Fruit fly (Drosophila melanogaster) whole organism: ENCODE measurements around the gene Mon1.

Source experiments
- CG8478 ChIP-seq: fragments of >200 bp; optimal IDR thresholded peaks from 2 replicates; lab custom pipeline; 2018; ENCODE audit warnings: inconsistent platforms
- Dll ChIP-seq: fragments of >200 bp; optimal IDR thresholded peaks from 2 replicates; lab custom pipeline; 2017
- EcR ChIP-seq, 2 experiments: fragments of >200 bp; optimal IDR thresholded peaks; 2 replicates each; lab custom pipeline; 2017; ENCODE audit warnings: missing biosample characterization in 2 of 2, missing genetic modification characterization in 2 of 2, missing genetic modification reagents in 2 of 2
- pan ChIP-seq: fragments of >200 bp; optimal IDR thresholded peaks from 2 replicates; lab custom pipeline; 2017
- psq ChIP-seq: fragments of >200 bp; optimal IDR thresholded peaks from 2 replicates; lab custom pipeline; 2017
- usp ChIP-seq: fragments of >200 bp; optimal IDR thresholded peaks from 2 replicates; lab custom pipeline; 2017; ENCODE audit warnings: missing biosample characterization, missing genetic modification characterization, mixed read lengths

DNA sequence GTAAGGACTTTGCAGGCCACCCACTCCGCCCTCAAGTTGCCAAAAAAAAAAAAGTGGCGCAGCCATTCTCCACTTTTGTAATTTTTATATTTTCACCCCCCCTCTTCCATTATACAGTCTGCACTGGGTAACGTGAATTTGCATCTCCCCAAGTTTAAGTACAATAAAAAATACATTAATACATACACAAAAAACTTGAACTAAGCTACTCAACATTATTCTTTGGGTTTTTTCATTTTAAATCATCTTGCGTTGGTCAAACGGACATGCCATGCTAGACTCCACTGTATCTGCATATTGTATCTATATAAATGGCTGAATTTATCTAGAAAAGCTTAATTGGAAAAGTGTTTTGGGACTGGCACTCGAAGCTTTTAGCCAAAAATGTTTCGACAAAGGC is 11.1 kb downstream of the Mon1 start:
- TF ChIP-seq psq (lab: Kevin White, UChicago) (no peak), Dll (lab: Kevin White, UChicago) (no peak), CG8478 (lab: Kevin White, UChicago) (no peak), usp (GFP tag; lab: Kevin White, UChicago) (no peak), pan (lab: Kevin White, UChicago) (no peak), EcR (GFP tag; optimal IDR thresholded peaks at IDR 0.05; lab: Kevin White, UChicago) (no peak)
